Worm (Caenorhabditis elegans) whole organism, L4 larva: Measurements from ENCODE around the gene pro-2.

Experiments used
- D1046.2 ChIP-seq: fragments of 200-800 bp; sonication (Bioruptor generic); IDR thresholded peaks from 2 replicates; pipeline ENCODE4 v1.3.6; 2022; ENCODE audit warnings: missing genetic modification characterization, missing compliant biosample characterization
- F10B5.3 ChIP-seq: sonication (generic microtip); optimal IDR thresholded peaks from 2 replicates; lab custom pipeline; 2016; ENCODE audit warnings: mild to moderate bottlenecking, missing genetic modification characterization, missing compliant biosample characterization
- F37D6.2 ChIP-seq: sonication (generic microtip); optimal IDR thresholded peaks from 2 replicates; lab custom pipeline; 2016; ENCODE audit warnings: mild to moderate bottlenecking, missing genetic modification characterization, missing compliant biosample characterization
- F44E2.7 ChIP-seq: fragments of 200-800 bp; sonication (Bioruptor generic); IDR thresholded peaks from 2 replicates; pipeline ENCODE4 v2.1.2; 2022; ENCODE audit warnings: missing genetic modification characterization, missing compliant biosample characterization
- T20F7.1 ChIP-seq: fragments of 200-800 bp; sonication (Bioruptor generic); optimal IDR thresholded peaks from 2 replicates; lab custom pipeline; 2018; ENCODE audit warnings: mild to moderate bottlenecking, missing genetic modification characterization, missing compliant biosample characterization
- T26A8.4 ChIP-seq: fragments of 200-800 bp; sonication (Bioruptor generic); IDR thresholded peaks from 2 replicates; pipeline ENCODE4 v1.3.6; 2022; ENCODE audit warnings: missing genetic modification characterization, missing compliant biosample characterization
- Y48G9A.11 ChIP-seq: fragments of 200-800 bp; sonication (Bioruptor generic); IDR thresholded peaks from 2 replicates; pipeline ENCODE4 v1.3.6; 2022; ENCODE audit warnings: missing genetic modification reagents, missing genetic modification characterization, missing compliant biosample characterization
- aha-1 ChIP-seq: fragments of 150-350 bp; peaks from one replicate; lab custom pipeline; 2014; ENCODE audit warnings: missing biosample characterization, missing genetic modification characterization
- aly-2 ChIP-seq: sonication (generic microtip); optimal IDR thresholded peaks from 2 replicates; lab custom pipeline; 2018; ENCODE audit warnings: missing biosample characterization, missing genetic modification characterization
- arid-1 ChIP-seq: fragments of 200-800 bp; sonication (Bioruptor generic); conservative IDR thresholded peaks from 2 replicates; pipeline ENCODE4 v1.3.6; 2022; ENCODE audit warnings: missing genetic modification reagents, missing genetic modification characterization, missing compliant biosample characterization
- ceh-20 ChIP-seq: fragments of 200-800 bp; sonication (Bioruptor generic); IDR thresholded peaks from 2 replicates; pipeline ENCODE4 v1.3.6; 2022; ENCODE audit warnings: missing genetic modification reagents, missing genetic modification characterization, missing compliant biosample characterization
- ceh-82 ChIP-seq: sonication (generic microtip); optimal IDR thresholded peaks from 2 replicates; lab custom pipeline; 2017; ENCODE audit warnings: missing biosample characterization, missing genetic modification characterization
- cey-2 ChIP-seq: sonication (generic microtip); optimal IDR thresholded peaks from 3 replicates; lab custom pipeline; 2017; ENCODE audit warnings: missing genetic modification characterization, mild to moderate bottlenecking, missing compliant biosample characterization, antibody characterized with exemption, borderline replicate concordance; ENCODE audit not compliant: insufficient read depth
- ctbp-1 ChIP-seq: fragments of 200-800 bp; sonication (Bioruptor generic); IDR thresholded peaks from 2 replicates; pipeline ENCODE4 v1.3.6; 2022; ENCODE audit warnings: missing genetic modification reagents, missing genetic modification characterization, missing compliant biosample characterization
- dmd-9 ChIP-seq: fragments of 200-800 bp; sonication (Bioruptor generic); IDR thresholded peaks from 2 replicates; pipeline ENCODE4 v1.3.6; 2022; ENCODE audit warnings: missing genetic modification reagents, missing genetic modification characterization, missing compliant biosample characterization
- duxl-1 ChIP-seq: sonication (generic microtip); optimal IDR thresholded peaks from 2 replicates; lab custom pipeline; 2016; ENCODE audit warnings: mild to moderate bottlenecking, missing genetic modification characterization, moderate library complexity, missing compliant biosample characterization; ENCODE audit not compliant: poor library complexity
- dve-1 ChIP-seq: sonication (generic microtip); optimal IDR thresholded peaks from 2 replicates; lab custom pipeline; 2017; ENCODE audit warnings: antibody characterized with exemption, mild to moderate bottlenecking, missing genetic modification characterization, missing compliant biosample characterization; ENCODE audit not compliant: insufficient read depth
- fkh-10 ChIP-seq: fragments of 150-350 bp; optimal IDR thresholded peaks from 2 replicates; lab custom pipeline; 2014; ENCODE audit warnings: missing biosample characterization, missing genetic modification reagents, missing genetic modification characterization
- fos-1 ChIP-seq: fragments of 150-350 bp; optimal IDR thresholded peaks from 2 replicates; lab custom pipeline; 2014; ENCODE audit warnings: missing biosample characterization, missing genetic modification characterization
- hif-1 ChIP-seq, 2 experiments: sonication (generic microtip); optimal IDR thresholded peaks; 2 replicates each; lab custom pipeline; 2016 to 2017; ENCODE audit warnings: missing compliant biosample characterization in 2 of 2, missing genetic modification characterization in 2 of 2, missing genetic modification reagents in 2 of 2, missing genotype in 2 of 2, mild to moderate bottlenecking in 1 of 2
- lim-7 ChIP-seq: fragments of 200-800 bp; sonication (Bioruptor generic); IDR thresholded peaks from 2 replicates; pipeline ENCODE4 v1.3.6; 2022; ENCODE audit warnings: missing genetic modification characterization, missing compliant biosample characterization
- lin-1 ChIP-seq: fragments of 200-800 bp; sonication (Bioruptor generic); IDR thresholded peaks from 2 replicates; pipeline ENCODE4 v1.3.6; 2022; ENCODE audit warnings: missing genetic modification reagents, missing genetic modification characterization, missing compliant biosample characterization
- lin-13 ChIP-seq: fragments of 150-350 bp; optimal IDR thresholded peaks from 2 replicates; lab custom pipeline; 2014; ENCODE audit warnings: missing biosample characterization, missing genetic modification reagents, missing genetic modification characterization
- lin-38 ChIP-seq: fragments of 200-800 bp; sonication (Bioruptor generic); IDR thresholded peaks from 2 replicates; pipeline ENCODE4 v1.3.6; 2022; ENCODE audit warnings: missing genetic modification reagents, missing genetic modification characterization, missing compliant biosample characterization
- lir-3 ChIP-seq: sonication (generic microtip); optimal IDR thresholded peaks from 2 replicates; lab custom pipeline; 2016; ENCODE audit warnings: mild to moderate bottlenecking, missing genetic modification characterization, missing compliant biosample characterization
- madf-9 ChIP-seq: fragments of 200-800 bp; sonication (Bioruptor generic); conservative IDR thresholded peaks from 2 replicates; pipeline ENCODE4 v1.3.6; 2022; ENCODE audit warnings: missing genetic modification reagents, missing genetic modification characterization, missing compliant biosample characterization
- mep-1 ChIP-seq: fragments of 150-350 bp; sonication (generic microtip); optimal IDR thresholded peaks from 3 replicates; lab custom pipeline; 2014; ENCODE audit warnings: missing biosample characterization, missing genetic modification characterization
- mxl-3 ChIP-seq: fragments of 200-800 bp; sonication (Bioruptor generic); optimal IDR thresholded peaks from 2 replicates; lab custom pipeline; 2018; ENCODE audit warnings: mild to moderate bottlenecking, missing genetic modification characterization, missing compliant biosample characterization
- nhr-102 ChIP-seq: sonication (generic microtip); optimal IDR thresholded peaks from 2 replicates; lab custom pipeline; 2016; ENCODE audit warnings: mild to moderate bottlenecking, missing genetic modification characterization, moderate library complexity, missing compliant biosample characterization
- nhr-237 ChIP-seq: sonication (generic microtip); optimal IDR thresholded peaks from 2 replicates; lab custom pipeline; 2017; ENCODE audit warnings: missing biosample characterization, missing genetic modification characterization
- nhr-25 ChIP-seq: sonication (generic microtip); optimal IDR thresholded peaks from 2 replicates; lab custom pipeline; 2017; ENCODE audit warnings: missing genetic modification characterization, mild to moderate bottlenecking, missing compliant biosample characterization, antibody characterized with exemption, moderate library complexity, borderline replicate concordance; ENCODE audit not compliant: insufficient read depth
- nhr-48 ChIP-seq: sonication (generic microtip); optimal IDR thresholded peaks from 2 replicates; lab custom pipeline; 2016; ENCODE audit warnings: mild to moderate bottlenecking, missing genetic modification characterization, missing compliant biosample characterization
- nhr-76 ChIP-seq: fragments of 150-350 bp; optimal IDR thresholded peaks from 2 replicates; lab custom pipeline; 2014; ENCODE audit warnings: missing biosample characterization, missing genetic modification characterization
- pha-4 ChIP-seq, 2 experiments: fragments of 150-350 bp in 1 of 2; fragments of 200-800 bp in 1 of 2; sonication (Bioruptor generic) in 1 of 2; IDR thresholded peaks in 1 of 2; optimal IDR thresholded peaks in 1 of 2; 2 replicates each; pipeline versions ENCODE4 v1.3.6 to Lab custom; 2014 to 2022; ENCODE audit warnings: missing genetic modification characterization in 2 of 2, missing genetic modification reagents in 2 of 2, missing biosample characterization in 1 of 2, missing compliant biosample characterization in 1 of 2
- php-3 ChIP-seq: fragments of 200-800 bp; sonication (Bioruptor generic); IDR thresholded peaks from 2 replicates; pipeline ENCODE4 v1.3.6; 2022; ENCODE audit warnings: missing genetic modification reagents, missing genetic modification characterization, missing compliant biosample characterization
- saeg-2 ChIP-seq: fragments of 200-800 bp; sonication (Bioruptor generic); IDR thresholded peaks from 2 replicates; pipeline ENCODE4 v1.3.6; 2022; ENCODE audit warnings: missing genetic modification reagents, missing genetic modification characterization, missing compliant biosample characterization
- snpc-4 ChIP-seq: fragments of 150-350 bp; optimal IDR thresholded peaks from 2 replicates; lab custom pipeline; 2014; ENCODE audit warnings: missing biosample characterization, missing genetic modification characterization
- spr-1 ChIP-seq: sonication (generic microtip); optimal IDR thresholded peaks from 2 replicates; lab custom pipeline; 2016; ENCODE audit warnings: mild to moderate bottlenecking, missing genetic modification characterization, missing compliant biosample characterization
- spr-3 ChIP-seq: fragments of 200-800 bp; sonication (Bioruptor generic); optimal IDR thresholded peaks from 2 replicates; lab custom pipeline; 2018; ENCODE audit warnings: mild to moderate bottlenecking, missing genetic modification characterization, missing compliant biosample characterization
- tag-97 ChIP-seq: fragments of 200-800 bp; sonication (Bioruptor generic); IDR thresholded peaks from 2 replicates; pipeline ENCODE4 v1.3.6; 2022; ENCODE audit warnings: missing genetic modification characterization, missing compliant biosample characterization
- unc-39 ChIP-seq: sonication (generic microtip); optimal IDR thresholded peaks from 2 replicates; lab custom pipeline; 2017; ENCODE audit warnings: missing biosample characterization, missing genetic modification characterization
- unc-62 ChIP-seq, 3 experiments: fragments of 150-350 bp in 1 of 3; sonication (generic microtip); optimal IDR thresholded peaks in 2 of 3; peaks in 1 of 3; 1 replicate in 1 of 3; 2 replicates in 2 of 3; lab custom pipeline; 2014 to 2017; ENCODE audit warnings: missing biosample characterization in 3 of 3, missing genetic modification characterization in 3 of 3, missing genetic modification reagents in 3 of 3, missing genotype in 1 of 3
- vab-7 ChIP-seq: fragments of 200-800 bp; sonication (Bioruptor generic); IDR thresholded peaks from 2 replicates; pipeline ENCODE4 v1.3.6; 2022; ENCODE audit warnings: missing genetic modification reagents, missing genetic modification characterization, missing compliant biosample characterization
- zag-1 ChIP-seq: fragments of 150-350 bp; optimal IDR thresholded peaks from 2 replicates; lab custom pipeline; 2014; ENCODE audit warnings: missing biosample characterization, missing genetic modification characterization
- zfp-2 ChIP-seq: sonication (generic microtip); optimal IDR thresholded peaks from 2 replicates; lab custom pipeline; 2016; ENCODE audit warnings: mild to moderate bottlenecking, missing genetic modification characterization, missing compliant biosample characterization
- zfp-3 ChIP-seq: fragments of 200-800 bp; sonication (Bioruptor generic); conservative IDR thresholded peaks from 2 replicates; pipeline ENCODE4 v1.3.6; 2022; ENCODE audit warnings: missing genetic modification reagents, missing genetic modification characterization, missing compliant biosample characterization
- zip-11 ChIP-seq: fragments of 200-800 bp; sonication (Bioruptor generic); IDR thresholded peaks from 2 replicates; pipeline ENCODE4 v1.3.6; 2022; ENCODE audit warnings: missing genetic modification characterization, missing compliant biosample characterization
- ztf-11 ChIP-seq: fragments of 150-350 bp; optimal IDR thresholded peaks from 2 replicates; lab custom pipeline; 2014; ENCODE audit warnings: missing biosample characterization, missing genetic modification characterization

Gene pro-2

DNA sequence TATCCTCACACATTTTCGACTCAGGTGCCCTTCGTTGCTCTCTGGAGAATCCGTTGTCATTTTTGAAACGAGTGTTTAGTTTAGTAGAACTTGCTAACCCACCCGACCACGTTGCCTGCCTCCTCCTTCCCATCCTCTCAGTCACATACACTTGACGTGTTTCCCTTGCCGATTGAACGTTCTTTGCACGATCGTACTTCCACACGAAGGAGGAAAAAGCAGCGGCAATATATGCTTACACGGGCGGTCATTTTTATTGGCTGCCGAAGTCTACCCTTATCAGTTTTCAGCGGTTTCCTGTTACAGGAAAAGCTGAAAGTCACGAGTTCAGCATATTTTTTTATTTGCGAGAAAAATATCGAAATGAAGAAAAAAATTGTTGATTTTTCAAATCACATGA lies 44.9 kb upstream of the pro-2 start (continued):
- TF ChIP-seq lin-38 (peak; percentile 32; the same call in 1 of the 2 replicates), mxl-3 (peak; percentile 93), cey-2 (peak; percentile 52), tag-97 (GFP tag; lab: Robert Waterston, UW) (no peak), dve-1 (tag; lab: Kevin White, UChicago) (peak; percentile 79), hif-1 (tag; optimal IDR thresholded peaks at IDR 0.05; lab: Kevin White, UChicago) (peak; percentile 13 to 23), aly-2 (tag; lab: Kevin White, UChicago) (no peak), arid-1 (0 out of 2 replicates have a peak, but pooled peaks have one; percentile 31), php-3 (GFP tag; lab: Robert Waterston, UW) (peak; percentile 85), zag-1 (tag; lab: Kevin White, UChicago) (no peak), pha-4 (GFP tag; IDR thresholded peaks at IDR 0.05; lab: Robert Waterston, UW) (peak; percentile 24; the same call in 1 of the 2 replicates), pha-4 (tag; optimal IDR thresholded peaks at IDR 0.05; lab: Kevin White, UChicago) (peak; percentile 15), nhr-237 (tag; lab: Kevin White, UChicago) (no peak), nhr-48 (tag; lab: Kevin White, UChicago) (peak; percentile 75), mep-1 (tag; lab: Kevin White, UChicago) (peak; percentile 45), ceh-82 (tag; lab: Kevin White, UChicago) (no peak), ctbp-1 (GFP tag; lab: Robert Waterston, UW) (peak; percentile 28; the same call in 1 of the 2 replicates), vab-7 (GFP tag; lab: Robert Waterston, UW) (no peak)

DNA sequence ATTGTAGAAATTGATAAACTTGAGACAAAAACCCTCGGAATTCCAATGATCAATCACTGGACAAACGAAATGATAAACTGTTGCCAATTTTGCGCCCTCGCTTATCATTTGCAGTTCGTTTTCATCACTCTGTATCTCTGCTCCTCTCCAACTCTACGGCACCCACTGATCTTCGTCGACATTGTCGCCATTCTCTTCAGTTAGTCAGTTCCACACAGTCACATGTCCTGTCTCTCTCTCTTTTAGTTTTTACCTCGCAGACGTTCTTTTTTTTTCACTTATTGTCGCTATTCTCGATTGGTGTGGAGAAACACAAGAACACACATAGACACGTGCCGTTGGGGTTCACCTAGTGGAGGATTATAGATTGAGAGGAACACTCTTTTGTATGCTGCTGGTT lies 44.1 kb upstream of the pro-2 start:
- TF ChIP-seq F44E2.7 (GFP tag; lab: Robert Waterston, UW) (no peak), Y48G9A.11 (GFP tag; lab: Robert Waterston, UW) (no peak), snpc-4 (no peak), unc-39 (tag; lab: Kevin White, UChicago) (no peak), F37D6.2 (tag; lab: Kevin White, UChicago) (no peak), T26A8.4 (peak; percentile 51; the same call in 1 of the 2 replicates), saeg-2 (GFP tag; lab: Robert Waterston, UW) (0 out of 2 replicates have a peak, but pooled peaks have one; percentile 71), ceh-20 (GFP tag; lab: Robert Waterston, UW) (peak; percentile 78), zip-11 (GFP tag; lab: Robert Waterston, UW) (no peak), aly-2 (tag; lab: Kevin White, UChicago) (no peak), fos-1 (tag; lab: Kevin White, UChicago) (no peak), aha-1 (tag; lab: Kevin White, UChicago) (peak; percentile 97), duxl-1 (tag; lab: Kevin White, UChicago) (no peak), nhr-25 (peak; percentile 78), zfp-2 (tag; lab: Kevin White, UChicago) (no peak), vab-7 (GFP tag; lab: Robert Waterston, UW) (no peak), nhr-76 (no peak), lim-7 (no peak), lir-3 (no peak), fkh-10 (GFP tag; lab: Kevin White, UChicago) (no peak), ztf-11 (no peak), lin-1 (GFP tag; lab: Robert Waterston, UW) (0 out of 2 replicates have a peak, but pooled peaks have one; percentile 19), unc-62 (GFP tag; optimal IDR thresholded peaks at IDR 0.05 in 1 of 2; lab: Kevin White, UChicago) (peak in 1 of 2 experiments; percentile 96), unc-62 (tag; optimal IDR thresholded peaks at IDR 0.05; lab: Kevin White, UChicago) (no peak), zag-1 (tag; lab: Kevin White, UChicago) (no peak), spr-1 (tag; lab: Kevin White, UChicago) (peak; percentile 60), zfp-3 (GFP tag; lab: Robert Waterston, UW) (0 out of 2 replicates have a peak, but pooled peaks have one; percentile 15), T20F7.1 (GFP tag; lab: Kevin White, UChicago) (peak; percentile 78), nhr-102 (tag; lab: Kevin White, UChicago) (peak; percentile 41), F10B5.3 (no peak), D1046.2 (GFP tag; lab: Robert Waterston, UW) (no peak), madf-9 (0 out of 2 replicates have a peak, but pooled peaks have one; percentile 31), dmd-9 (no peak), hif-1 (tag; optimal IDR thresholded peaks at IDR 0.05; lab: Kevin White, UChicago) (peak in 1 of 2 experiments; percentile 6), lin-13 (GFP tag; lab: Kevin White, UChicago) (no peak), spr-3 (GFP tag; lab: Kevin White, UChicago) (peak; percentile 5)
